Worm (Caenorhabditis elegans): ENCODE data around the gene bre-5.

DNA sequence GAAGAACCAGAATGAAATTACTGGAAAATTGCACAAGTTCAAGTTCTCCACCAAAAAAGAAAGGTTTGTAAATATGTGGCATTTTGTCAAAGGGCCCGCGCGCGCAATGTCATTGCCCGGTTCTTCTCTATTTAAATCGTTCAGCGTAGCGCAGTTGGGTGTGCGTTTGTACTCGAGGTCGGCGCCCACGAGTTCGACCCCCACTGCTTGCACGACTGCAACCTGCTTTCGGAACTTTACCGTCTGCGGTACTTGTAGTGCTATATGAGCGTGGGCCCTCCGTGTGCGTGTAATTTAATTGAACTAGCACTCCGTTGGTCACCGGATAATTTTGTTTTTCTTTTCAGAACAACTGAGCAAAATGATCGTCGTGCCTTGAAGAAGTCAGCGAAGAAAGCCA is 35.5 kb upstream of the bre-5 start:
- TF ChIP-seq madf-5 (GFP tag; IDR thresholded peaks at IDR 0.05) (peak; percentile 47 to 91; a peak in 2 of 4 replicates), egl-27 (tag; optimal IDR thresholded peaks at IDR 0.05) (no peak), lsy-2 (tag; optimal IDR thresholded peaks at IDR 0.05) (peak in 1 of 2 experiments; percentile 61)

Data from whole organism, L4 larva.